Worm (Caenorhabditis elegans): ENCODE data around the gene ceh-81.

The ceh-81 gene

ce11 chrII:1691011-1691410 is 39.2 kb upstream of the ceh-81 start, which contains the start of gene fbxc-22:
Gene fbxc-22, minus strand, starts transcription at chrII:1691111.
- TF ChIP-seq pha-4 (GFP tag; IDR thresholded peaks at IDR 0.05), result no peak
- no peak for TF ChIP-seq pha-4 (tag; optimal IDR thresholded peaks at IDR 0.05)
- no peak for TF ChIP-seq unc-130 (GFP tag; optimal IDR thresholded peaks at IDR 0.05)
- TF ChIP-seq daf-8 (GFP tag; IDR thresholded peaks at IDR 0.05), result no peak
- TF ChIP-seq fkh-10 (GFP tag; optimal IDR thresholded peaks at IDR 0.05), result no peak
- TF ChIP-seq daf-16 (GFP tag; optimal IDR thresholded peaks at IDR 0.05), result no peak
- no peak for TF ChIP-seq daf-16 (tag; optimal IDR thresholded peaks at IDR 0.05)
- no peak for TF ChIP-seq nhr-77 (tag; optimal IDR thresholded peaks at IDR 0.05)
- no peak for TF ChIP-seq hlh-11 (tag; optimal IDR thresholded peaks at IDR 0.05)
- no peak for TF ChIP-seq ztf-11 (tag; optimal IDR thresholded peaks at IDR 0.05)
- TF ChIP-seq zip-2 (tag; optimal IDR thresholded peaks at IDR 0.05), result no peak
- no peak for TF ChIP-seq php-3 (GFP tag; IDR thresholded peaks at IDR 0.05)
- TF ChIP-seq vab-7 (GFP tag; IDR thresholded peaks at IDR 0.05), result no peak
- no peak for TF ChIP-seq spr-1 (tag; optimal IDR thresholded peaks at IDR 0.05)

- TF ChIP-seq Y105C5A.15 (GFP tag; IDR thresholded peaks at IDR 0.05) (no peak), snpc-4 (tag; optimal IDR thresholded peaks at IDR 0.05) (no peak), ceh-62 (tag; optimal IDR thresholded peaks at IDR 0.05) (no peak), ceh-20 (GFP tag; IDR thresholded peaks at IDR 0.05) (no peak), daf-12 (tag; optimal IDR thresholded peaks at IDR 0.05) (no peak), mdl-1 (tag; optimal IDR thresholded peaks at IDR 0.05) (no peak), lin-38 (GFP tag; IDR thresholded peaks at IDR 0.05) (no peak), ceh-28 (tag; optimal IDR thresholded peaks at IDR 0.05) (no peak), nhr-28 (tag; optimal IDR thresholded peaks at IDR 0.05) (no peak)
Measured at ce11 chrII:1692827-1693226, 37.4 kb upstream of the ceh-81 start, which contains the start of gene fbxc-21. Gene fbxc-21, minus strand, starts transcription at chrII:1692927.

ce11 chrII:1694530-1694929 is 35.7 kb upstream of the ceh-81 start, which contains the start of gene fbxc-26:
Gene fbxc-26, minus strand, starts transcription at chrII:1694630.
- no peak for TF ChIP-seq mxl-2 (GFP tag; conservative IDR thresholded peaks at IDR 0.05)
- no peak for TF ChIP-seq fos-1 (tag; optimal IDR thresholded peaks at IDR 0.05)

ce11 chrII:1695861-1696260 is 34.3 kb upstream of the ceh-81 start, which contains the start of gene F58E1.13:
Gene F58E1.13, minus strand, starts transcription at chrII:1695872.
- TF ChIP-seq nhr-102 (tag; optimal IDR thresholded peaks at IDR 0.05) (no peak), nhr-77 (tag; optimal IDR thresholded peaks at IDR 0.05) (no peak), ztf-7 (tag; optimal IDR thresholded peaks at IDR 0.05) (no peak), ceh-28 (tag; optimal IDR thresholded peaks at IDR 0.05) (no peak), pqm-1 (tag; optimal IDR thresholded peaks at IDR 0.05) (no peak), sdz-12 (GFP tag; optimal IDR thresholded peaks at IDR 0.05) (no peak), dve-1 (tag; optimal IDR thresholded peaks at IDR 0.05; ENCODE audit: insufficient read depth) (no peak), hmg-1.1 (GFP tag; IDR thresholded peaks at IDR 0.05) (no peak), jun-1 (tag; optimal IDR thresholded peaks at IDR 0.05) (no peak), nhr-10 (tag; optimal IDR thresholded peaks at IDR 0.05) (no peak), tra-1 (GFP tag; IDR thresholded peaks at IDR 0.05) (no peak), zfp-3 (GFP tag; conservative IDR thresholded peaks at IDR 0.05) (no peak), zip-11 (GFP tag; IDR thresholded peaks at IDR 0.05) (no peak), mdt-29 (GFP tag; IDR thresholded peaks at IDR 0.05) (no peak)

All from whole organism, L4 larva.